Worm (Caenorhabditis elegans): ENCODE measurements around the gene nhr-80.

ce11 chrIII:38117-38516, 23.4 kb upstream of the nhr-80 start, which contains the start of gene clp-10:
- TF ChIP-seq him-1 (tag; optimal IDR thresholded peaks at IDR 0.05) (no peak), dao-5 (tag; optimal IDR thresholded peaks at IDR 0.05) (no peak)

Data from whole organism, L4/young adult.